Fruit fly (Drosophila melanogaster): ENCODE measurements around the gene stx.

stx gene

DNA sequence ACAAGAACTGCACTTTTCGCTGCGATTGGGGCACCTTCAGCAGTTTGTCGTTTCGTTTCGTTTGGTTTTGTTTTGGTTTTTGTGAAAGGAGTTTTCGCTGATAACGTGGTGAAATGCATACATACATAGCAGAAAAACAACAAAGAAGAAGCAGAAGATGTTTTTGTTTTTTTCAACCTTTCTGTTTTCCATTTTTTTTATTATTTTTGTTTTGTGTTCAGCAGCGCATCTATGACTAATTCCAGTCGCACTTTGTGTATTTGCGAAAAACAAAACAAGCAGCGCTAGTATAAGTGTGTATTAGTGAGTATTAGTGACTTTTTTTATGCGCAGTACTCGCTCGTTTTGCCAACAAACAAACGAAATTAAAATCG lies 22.2 kb upstream of the stx start:
- TF ChIP-seq jim (GFP tag; optimal IDR thresholded peaks at IDR 0.05), result no peak
- TF ChIP-seq HLH106 (tag; optimal IDR thresholded peaks at IDR 0.05), result no peak
- TF ChIP-seq CG9705 (GFP tag; optimal IDR thresholded peaks at IDR 0.05), result peak; percentile 24
- no peak for TF ChIP-seq sage (GFP tag; optimal IDR thresholded peaks at IDR 0.05)
- no peak for TF ChIP-seq Sp1 (GFP tag; optimal IDR thresholded peaks at IDR 0.05)
- peak; percentile 49 for TF ChIP-seq Jra (GFP tag; optimal IDR thresholded peaks at IDR 0.05)
- no peak for TF ChIP-seq ey (GFP tag; optimal IDR thresholded peaks at IDR 0.05)
- no peak for TF ChIP-seq Dif (GFP tag; optimal IDR thresholded peaks at IDR 0.05; ENCODE audit: partially characterized antibody)
- no peak for TF ChIP-seq rgr (GFP tag; optimal IDR thresholded peaks at IDR 0.05)

DNA sequence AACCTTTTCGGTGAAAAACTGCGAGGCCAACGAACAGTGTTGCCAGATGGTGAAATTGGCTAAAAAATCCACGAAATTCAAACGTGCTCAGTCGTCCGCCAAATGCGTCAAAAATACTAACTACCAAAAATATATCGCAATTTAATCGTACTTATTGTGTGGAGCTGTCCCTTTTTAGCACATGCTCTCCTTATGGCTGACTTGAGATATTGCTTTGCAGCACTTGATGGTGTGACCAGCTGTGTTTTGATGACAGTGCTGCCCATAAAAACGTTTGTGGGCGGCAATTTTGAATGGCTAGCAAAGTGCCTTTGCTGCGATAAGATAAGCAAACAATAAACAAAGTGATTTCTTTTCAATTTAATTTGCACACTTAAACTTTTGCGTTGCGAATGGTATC lies 19.5 kb upstream of the stx start, which contains the start of gene Tango5:
Gene Tango5, minus strand, starts transcription at position 208 of the 400 bp plus-strand sequence.
- TF ChIP-seq HLH106 (tag; optimal IDR thresholded peaks at IDR 0.05) (peak; percentile 2), lola (GFP tag; optimal IDR thresholded peaks at IDR 0.05) (no peak), woc (GFP tag; optimal IDR thresholded peaks at IDR 0.05) (peak; percentile 13), Myc (optimal IDR thresholded peaks at IDR 0.05) (peak; percentile 27), h (GFP tag; optimal IDR thresholded peaks at IDR 0.05) (peak; percentile 4), Rel (GFP tag; optimal IDR thresholded peaks at IDR 0.05) (no peak), Rel (tag; optimal IDR thresholded peaks at IDR 0.05) (peak; percentile 92), N (GFP tag; optimal IDR thresholded peaks at IDR 0.05) (no peak), GATAd (GFP tag; optimal IDR thresholded peaks at IDR 0.05) (peak; percentile 44)

DNA sequence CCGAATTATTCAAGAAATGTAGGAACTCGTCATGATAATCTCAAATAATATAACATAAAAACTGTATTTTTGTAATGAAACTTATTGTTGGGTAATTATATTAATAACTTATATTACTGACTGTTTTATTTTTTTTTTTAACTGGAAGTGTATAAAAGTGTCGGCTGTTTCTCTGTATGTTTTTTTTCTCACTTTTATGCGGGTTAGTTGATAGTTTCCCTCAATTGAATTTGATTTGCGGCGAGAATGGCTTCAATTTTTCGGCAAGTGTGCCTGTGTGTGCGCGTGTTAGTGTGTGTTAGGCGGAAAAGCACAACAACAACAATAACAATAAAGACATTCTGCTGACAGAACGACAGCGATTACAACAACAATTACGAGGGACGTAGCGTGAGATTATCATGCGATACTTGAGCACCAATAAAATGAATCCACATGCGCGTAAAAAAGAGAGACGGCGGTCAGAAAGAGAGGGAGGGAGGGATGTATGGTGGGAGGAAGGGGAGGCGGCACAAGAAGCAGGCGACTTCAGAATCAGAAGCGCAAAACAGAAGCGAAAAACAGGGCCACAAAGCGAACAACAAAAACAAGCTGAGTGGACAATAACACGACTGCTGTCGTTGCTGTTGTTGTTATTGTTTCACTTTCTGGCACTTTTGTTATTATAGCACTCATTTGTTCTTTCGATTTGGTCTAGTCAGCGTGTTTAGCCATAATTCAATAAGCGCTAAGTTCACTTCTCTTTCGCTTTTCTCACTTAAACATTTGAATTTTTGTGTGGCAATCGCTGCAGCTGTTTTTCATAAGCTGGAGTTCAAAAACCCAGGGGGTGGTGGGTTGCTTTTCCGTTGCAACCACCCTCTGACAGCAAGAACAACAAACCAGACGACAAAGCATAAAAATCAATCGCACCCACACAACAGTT lies 18.5 kb upstream of the stx start:
- TF ChIP-seq jim (GFP tag; optimal IDR thresholded peaks at IDR 0.05), result peak; percentile 44
- TF ChIP-seq HLH106 (tag; optimal IDR thresholded peaks at IDR 0.05), result peak; percentile 43
- TF ChIP-seq woc (GFP tag; optimal IDR thresholded peaks at IDR 0.05), result peak; percentile 3
- TF ChIP-seq rgr (GFP tag; optimal IDR thresholded peaks at IDR 0.05), result no peak
- peak in 1 of 2 experiments; percentile 29 for TF ChIP-seq dl (GFP tag; optimal IDR thresholded peaks at IDR 0.05; ENCODE audit: insufficient read depth in 1 of 2, partially characterized antibody in 2 of 2)
- TF ChIP-seq h (GFP tag; optimal IDR thresholded peaks at IDR 0.05), result peak; percentile 25
- no peak for TF ChIP-seq foxo (GFP tag; optimal IDR thresholded peaks at IDR 0.05)
- TF ChIP-seq GATAd (GFP tag; optimal IDR thresholded peaks at IDR 0.05), result no peak
- no peak for TF ChIP-seq sv (GFP tag; optimal IDR thresholded peaks at IDR 0.05)
- TF ChIP-seq br (GFP tag; optimal IDR thresholded peaks at IDR 0.05), result peak; percentile 28
- TF ChIP-seq psq (GFP tag; optimal IDR thresholded peaks at IDR 0.05), result peak; percentile 98
- peak; percentile 52 for TF ChIP-seq Hr83 (GFP tag; optimal IDR thresholded peaks at IDR 0.05; ENCODE audit: poor library complexity, severe bottlenecking)
- TF ChIP-seq Sp1 (GFP tag; optimal IDR thresholded peaks at IDR 0.05), result peak; percentile 17
- no peak for TF ChIP-seq Rel (GFP tag; optimal IDR thresholded peaks at IDR 0.05)
- peak; percentile 53 for TF ChIP-seq Rel (tag; optimal IDR thresholded peaks at IDR 0.05)
- TF ChIP-seq Hr78 (GFP tag; optimal IDR thresholded peaks at IDR 0.05), result no peak
- TF ChIP-seq fru (GFP tag; optimal IDR thresholded peaks at IDR 0.05), result peak; percentile 20

DNA sequence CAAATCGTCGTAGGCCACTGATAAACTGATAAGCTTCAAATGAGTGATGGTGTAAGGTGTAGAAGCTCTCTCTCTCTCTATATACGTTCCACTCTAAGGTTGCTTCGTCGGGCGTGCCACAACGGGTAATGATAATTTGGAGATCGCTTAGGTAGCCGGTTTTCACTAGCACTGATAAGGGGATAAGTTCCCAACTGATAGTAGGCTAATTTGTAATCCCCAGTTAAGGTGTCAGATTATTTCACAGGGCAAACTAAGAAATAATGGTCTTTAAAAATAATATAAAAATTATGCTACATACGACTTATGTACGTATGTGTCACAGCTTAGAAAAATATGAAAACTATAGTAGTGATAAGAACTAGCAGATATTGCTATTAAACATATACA lies 17.8 kb upstream of the stx start:
- TF ChIP-seq Dfd (GFP tag; optimal IDR thresholded peaks at IDR 0.05) (no peak), CG32264 (GFP tag; optimal IDR thresholded peaks at IDR 0.05) (no peak), sv (GFP tag; optimal IDR thresholded peaks at IDR 0.05) (no peak)

DNA sequence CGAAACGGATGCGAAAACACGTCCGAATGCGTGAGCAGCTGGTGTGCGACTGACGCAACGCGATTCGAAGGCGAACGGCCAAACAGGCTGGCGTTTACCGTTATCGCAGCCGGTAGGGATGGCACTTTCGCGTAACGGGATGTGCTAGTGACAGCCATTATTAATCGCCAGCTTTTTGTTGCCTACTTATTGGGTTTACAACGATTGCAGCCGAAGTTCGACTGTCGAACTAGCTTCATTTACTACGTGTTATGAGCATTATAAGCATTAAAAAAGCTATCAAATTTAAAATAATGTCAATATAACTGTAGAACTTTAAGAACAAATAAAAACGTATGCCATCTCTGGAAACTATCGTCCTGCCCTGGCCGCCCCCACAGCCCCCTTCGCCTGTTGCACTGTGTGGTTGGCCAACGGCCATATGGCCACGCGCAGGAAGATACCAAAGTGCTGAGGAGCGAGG lies 12.9 kb upstream of the stx start, which contains the start of gene Rph:
Gene Rph, minus strand, starts transcription at position 51 of the 463 bp plus-strand sequence.
- TF ChIP-seq dsf (GFP tag; optimal IDR thresholded peaks at IDR 0.05; ENCODE audit: borderline replicate concordance) (no peak), sage (GFP tag; optimal IDR thresholded peaks at IDR 0.05) (no peak), Myc (optimal IDR thresholded peaks at IDR 0.05) (no peak), CrebA (GFP tag; optimal IDR thresholded peaks at IDR 0.05; ENCODE audit: borderline replicate concordance) (no peak), CG9705 (GFP tag; optimal IDR thresholded peaks at IDR 0.05) (no peak), h (GFP tag; optimal IDR thresholded peaks at IDR 0.05) (no peak), woc (GFP tag; optimal IDR thresholded peaks at IDR 0.05) (no peak), psq (GFP tag; optimal IDR thresholded peaks at IDR 0.05) (no peak), GATAd (GFP tag; optimal IDR thresholded peaks at IDR 0.05) (no peak), usp (GFP tag; optimal IDR thresholded peaks at IDR 0.05) (no peak), Abd-B (GFP tag; optimal IDR thresholded peaks at IDR 0.05) (no peak), Dif (GFP tag; optimal IDR thresholded peaks at IDR 0.05; ENCODE audit: partially characterized antibody) (no peak), pan (optimal IDR thresholded peaks at IDR 0.05) (no peak), Mio (GFP tag; optimal IDR thresholded peaks at IDR 0.05) (no peak), tai (GFP tag; optimal IDR thresholded peaks at IDR 0.05) (no peak), N (GFP tag; optimal IDR thresholded peaks at IDR 0.05) (no peak)

All from whole organism, wandering third instar larva.